Fruit fly (Drosophila melanogaster) whole organism, embryonic: ENCODE data around the gene CG43993.
A peak's percentile ranks its signal among the peaks of the same experiment; 100 is the strongest.

ENCODE experiments used
- Atf6 ChIP-seq: fragments of 200-800 bp; sonication (Bioruptor generic); IDR thresholded peaks from 2 replicates; pipeline ENCODE4 v1.3.6; 2022; ENCODE audit warnings: missing biosample characterization, missing genetic modification characterization
- B-H2 ChIP-seq: fragments of 200-800 bp; sonication (Bioruptor generic); optimal IDR thresholded peaks from 2 replicates; lab custom pipeline; 2018; ENCODE audit warnings: missing biosample characterization, mild to moderate bottlenecking, missing genetic modification characterization
- Bdp1 ChIP-seq: fragments of 200-800 bp; sonication (Bioruptor generic); optimal IDR thresholded peaks from 3 replicates; lab custom pipeline; 2016; ENCODE audit warnings: missing biosample characterization, missing genetic modification characterization
- Bgb ChIP-seq: fragments of 200-800 bp; sonication (Bioruptor generic); IDR thresholded peaks from 2 replicates; pipeline ENCODE4 v1.3.6; 2022; ENCODE audit warnings: missing biosample characterization, missing genetic modification characterization; ENCODE audit not compliant: partially characterized antibody
- Blimp-1 ChIP-seq: fragments of 200-800 bp; sonication (Bioruptor generic); optimal IDR thresholded peaks from 3 replicates; lab custom pipeline; 2018; ENCODE audit warnings: missing biosample characterization, missing genetic modification characterization, mild to moderate bottlenecking, moderate library complexity, missing genetic modification reagents
- CG10267 ChIP-seq: fragments of 200-800 bp; sonication (Bioruptor generic); optimal IDR thresholded peaks from 2 replicates; lab custom pipeline; 2018; ENCODE audit warnings: missing biosample characterization, mild to moderate bottlenecking, missing genetic modification characterization, moderate library complexity
- CG10274 ChIP-seq: fragments of 200-800 bp; sonication (Bioruptor generic); optimal IDR thresholded peaks from 3 replicates; lab custom pipeline; 2017; ENCODE audit warnings: missing biosample characterization, mild to moderate bottlenecking, missing genetic modification characterization
- CG10366 ChIP-seq: fragments of 200-800 bp; sonication (Bioruptor generic); IDR thresholded peaks from 2 replicates; pipeline ENCODE4 v1.3.6; 2022; ENCODE audit warnings: missing biosample characterization, missing genetic modification characterization
- CG11695 ChIP-seq: fragments of 200-800 bp; sonication (Bioruptor generic); IDR thresholded peaks from 3 replicates; pipeline ENCODE4 v1.3.6; 2022; ENCODE audit warnings: missing biosample characterization, missing genetic modification characterization
- CG12236 ChIP-seq: fragments of 200-800 bp; sonication (Bioruptor generic); optimal IDR thresholded peaks from 2 replicates; lab custom pipeline; 2016; ENCODE audit warnings: missing biosample characterization, missing genetic modification characterization
- CG14050 ChIP-seq: fragments of 200-800 bp; sonication (Bioruptor generic); IDR thresholded peaks from 3 replicates; pipeline ENCODE4 v1.3.6; 2022; ENCODE audit warnings: missing biosample characterization, missing genetic modification characterization
- CG15011 ChIP-seq: fragments of 200-800 bp; sonication (Bioruptor generic); optimal IDR thresholded peaks from 3 replicates; lab custom pipeline; 2018; ENCODE audit warnings: missing biosample characterization, mild to moderate bottlenecking, missing genetic modification characterization
- CG1529 ChIP-seq: fragments of 200-800 bp; sonication (Bioruptor generic); optimal IDR thresholded peaks from 3 replicates; lab custom pipeline; 2018; ENCODE audit warnings: missing biosample characterization, missing genetic modification characterization
- CG15601 ChIP-seq: fragments of 200-800 bp; sonication (Bioruptor generic); optimal IDR thresholded peaks from 3 replicates; lab custom pipeline; 2019; ENCODE audit warnings: missing biosample characterization, mild to moderate bottlenecking, missing genetic modification characterization, moderate library complexity
- CG16815 ChIP-seq: fragments of 200-800 bp; sonication (Bioruptor generic); optimal IDR thresholded peaks from 3 replicates; lab custom pipeline; 2017; ENCODE audit warnings: missing biosample characterization, mild to moderate bottlenecking, missing genetic modification characterization
- CG17359 ChIP-seq: fragments of 200-800 bp; sonication (Bioruptor generic); optimal IDR thresholded peaks from 3 replicates; lab custom pipeline; 2018; ENCODE audit warnings: missing biosample characterization, mild to moderate bottlenecking, missing genetic modification characterization, moderate library complexity
- CG2889 ChIP-seq: fragments of 200-800 bp; sonication (Bioruptor generic); IDR thresholded peaks from 3 replicates; pipeline ENCODE4 v1.3.6; 2022; ENCODE audit warnings: missing biosample characterization, missing genetic modification characterization
- CG33557 ChIP-seq: fragments of 200-800 bp; sonication (Bioruptor generic); optimal IDR thresholded peaks from 2 replicates; lab custom pipeline; 2019; ENCODE audit warnings: missing biosample characterization, mild to moderate bottlenecking, missing genetic modification characterization, moderate library complexity
- CG4707 ChIP-seq: fragments of 200-800 bp; sonication (Bioruptor generic); optimal IDR thresholded peaks from 2 replicates; lab custom pipeline; 2018; ENCODE audit warnings: missing biosample characterization, mild to moderate bottlenecking, missing genetic modification characterization, moderate library complexity
- CG6813 ChIP-seq: fragments of 200-800 bp; sonication (Bioruptor generic); optimal IDR thresholded peaks from 2 replicates; lab custom pipeline; 2017; ENCODE audit warnings: missing biosample characterization, missing genetic modification characterization, mild to moderate bottlenecking, moderate library complexity, missing genetic modification reagents
- CG7786 ChIP-seq: fragments of 200-800 bp; sonication (Bioruptor generic); optimal IDR thresholded peaks from 2 replicates; lab custom pipeline; 2016; ENCODE audit warnings: missing biosample characterization, missing genetic modification characterization
- CG8478 ChIP-seq: fragments of >200 bp; optimal IDR thresholded peaks from 2 replicates; lab custom pipeline; 2018
- CG9215 ChIP-seq: fragments of 200-800 bp; sonication (Bioruptor generic); IDR thresholded peaks from 2 replicates; pipeline ENCODE4 v1.3.6; 2022; ENCODE audit warnings: missing biosample characterization, missing genetic modification characterization
- E2f1 ChIP-seq: fragments of 200-800 bp; sonication (Bioruptor generic); IDR thresholded peaks from 2 replicates; pipeline ENCODE4 v1.3.6; 2022; ENCODE audit warnings: missing biosample characterization, missing genetic modification characterization
- E2f2 ChIP-seq: fragments of 200-800 bp; sonication (Bioruptor generic); IDR thresholded peaks from 2 replicates; pipeline ENCODE4 v1.3.6; 2022; ENCODE audit warnings: missing biosample characterization, missing genetic modification characterization
- Ets65A ChIP-seq: fragments of 200-800 bp; sonication (Bioruptor generic); peaks from one replicate; lab custom pipeline; 2016; ENCODE audit warnings: missing biosample characterization, missing genetic modification characterization
- Fer1 ChIP-seq: fragments of 200-800 bp; sonication (Bioruptor generic); optimal IDR thresholded peaks from 2 replicates; lab custom pipeline; 2017; ENCODE audit warnings: missing biosample characterization, mild to moderate bottlenecking, missing genetic modification characterization
- HLH4C ChIP-seq: fragments of 200-800 bp; sonication (Bioruptor generic); IDR thresholded peaks from 3 replicates; pipeline ENCODE4 v1.3.6; 2022; ENCODE audit warnings: missing biosample characterization, missing genetic modification characterization; ENCODE audit not compliant: partially characterized antibody
- Hand ChIP-seq: fragments of 200-800 bp; sonication (Bioruptor generic); optimal IDR thresholded peaks from 2 replicates; lab custom pipeline; 2017; ENCODE audit warnings: mild to moderate bottlenecking, missing biosample characterization, missing genetic modification reagents, missing genetic modification characterization
- Meics ChIP-seq: fragments of 200-800 bp; sonication (Bioruptor generic); optimal IDR thresholded peaks from 2 replicates; lab custom pipeline; 2017; ENCODE audit warnings: missing biosample characterization, mild to moderate bottlenecking, missing genetic modification characterization
- Nf-YC ChIP-seq: fragments of 200-800 bp; optimal IDR thresholded peaks from 3 replicates; lab custom pipeline; 2019; ENCODE audit warnings: missing biosample characterization, mild to moderate bottlenecking, missing genetic modification characterization, moderate library complexity
- Sry-β ChIP-seq: fragments of 200-800 bp; sonication (Bioruptor generic); optimal IDR thresholded peaks from 2 replicates; lab custom pipeline; 2018; ENCODE audit warnings: missing biosample characterization, mild to moderate bottlenecking, missing genetic modification characterization, moderate library complexity
- Usf ChIP-seq: fragments of 200-800 bp; sonication (Bioruptor generic); optimal IDR thresholded peaks from 2 replicates; lab custom pipeline; 2017; ENCODE audit warnings: missing genotype, missing biosample characterization, missing genetic modification characterization
- ab ChIP-seq: fragments of 200-800 bp; sonication (Bioruptor generic); optimal IDR thresholded peaks from 2 replicates; lab custom pipeline; 2016; ENCODE audit warnings: missing biosample characterization, missing genetic modification characterization
- corto ChIP-seq: fragments of 200-800 bp; sonication (Bioruptor generic); optimal IDR thresholded peaks from 2 replicates; lab custom pipeline; 2016; ENCODE audit warnings: missing biosample characterization, mild to moderate bottlenecking, missing genetic modification characterization, moderate library complexity
- ewg ChIP-seq: fragments of 200-800 bp; sonication (Bioruptor generic); optimal IDR thresholded peaks from 3 replicates; lab custom pipeline; 2017; ENCODE audit warnings: mild to moderate bottlenecking, missing biosample characterization, missing genetic modification reagents, missing genetic modification characterization
- fd96Cb ChIP-seq: fragments of 200-800 bp; sonication (Bioruptor generic); optimal IDR thresholded peaks from 2 replicates; lab custom pipeline; 2018; ENCODE audit warnings: missing biosample characterization, mild to moderate bottlenecking, missing genetic modification characterization, moderate library complexity
- gro ChIP-seq: fragments of 200-800 bp; sonication (Bioruptor generic); optimal IDR thresholded peaks from 2 replicates; lab custom pipeline; 2016; ENCODE audit warnings: missing biosample characterization, missing genetic modification characterization
- gt ChIP-seq: fragments of 200-800 bp; sonication (Bioruptor generic); IDR thresholded peaks from 2 replicates; pipeline ENCODE4 v1.3.6; 2022; ENCODE audit warnings: missing biosample characterization, missing genetic modification characterization
- luna ChIP-seq: fragments of 200-800 bp; sonication (Bioruptor generic); optimal IDR thresholded peaks from 2 replicates; lab custom pipeline; 2016; ENCODE audit warnings: missing biosample characterization, missing genetic modification characterization
- row ChIP-seq: fragments of 200-800 bp; sonication (Bioruptor generic); IDR thresholded peaks from 3 replicates; pipeline ENCODE4 v1.3.6; 2022; ENCODE audit warnings: missing biosample characterization, missing genetic modification characterization
- run ChIP-seq: fragments of 200-800 bp; sonication (Bioruptor generic); optimal IDR thresholded peaks from 3 replicates; lab custom pipeline; 2018; ENCODE audit warnings: missing biosample characterization, mild to moderate bottlenecking, missing genetic modification characterization
- salm ChIP-seq: fragments of 200-800 bp; sonication (Bioruptor generic); optimal IDR thresholded peaks from 2 replicates; lab custom pipeline; 2018; ENCODE audit warnings: missing biosample characterization, mild to moderate bottlenecking, missing genetic modification characterization
- scrt ChIP-seq: fragments of 200-800 bp; sonication (Bioruptor generic); optimal IDR thresholded peaks from 2 replicates; lab custom pipeline; 2018; ENCODE audit warnings: missing biosample characterization, mild to moderate bottlenecking, missing genetic modification characterization, moderate library complexity
- sd ChIP-seq: fragments of 200-800 bp; sonication (Bioruptor generic); optimal IDR thresholded peaks from 3 replicates; lab custom pipeline; 2018; ENCODE audit warnings: missing biosample characterization, mild to moderate bottlenecking, missing genetic modification characterization, moderate library complexity
- sima ChIP-seq: fragments of 200-800 bp; sonication (Bioruptor generic); optimal IDR thresholded peaks from 2 replicates; lab custom pipeline; 2016; ENCODE audit warnings: missing biosample characterization, missing genetic modification characterization
- ssp ChIP-seq: fragments of 200-800 bp; sonication (Bioruptor generic); IDR thresholded peaks from 2 replicates; pipeline ENCODE4 v1.3.6; 2022; ENCODE audit warnings: missing biosample characterization, missing genetic modification characterization
- sug ChIP-seq: fragments of 200-800 bp; optimal IDR thresholded peaks from 2 replicates; lab custom pipeline; 2019; ENCODE audit warnings: missing biosample characterization, mild to moderate bottlenecking, missing genetic modification characterization, moderate library complexity
- usp ChIP-seq: fragments of >200 bp; optimal IDR thresholded peaks from 2 replicates; lab custom pipeline; 2017; ENCODE audit warnings: missing biosample characterization, missing genetic modification characterization
- vfl ChIP-seq: fragments of 200-800 bp; sonication (Bioruptor generic); optimal IDR thresholded peaks from 2 replicates; lab custom pipeline; 2016; ENCODE audit warnings: missing biosample characterization, missing genetic modification characterization

Gene CG43993

DNA sequence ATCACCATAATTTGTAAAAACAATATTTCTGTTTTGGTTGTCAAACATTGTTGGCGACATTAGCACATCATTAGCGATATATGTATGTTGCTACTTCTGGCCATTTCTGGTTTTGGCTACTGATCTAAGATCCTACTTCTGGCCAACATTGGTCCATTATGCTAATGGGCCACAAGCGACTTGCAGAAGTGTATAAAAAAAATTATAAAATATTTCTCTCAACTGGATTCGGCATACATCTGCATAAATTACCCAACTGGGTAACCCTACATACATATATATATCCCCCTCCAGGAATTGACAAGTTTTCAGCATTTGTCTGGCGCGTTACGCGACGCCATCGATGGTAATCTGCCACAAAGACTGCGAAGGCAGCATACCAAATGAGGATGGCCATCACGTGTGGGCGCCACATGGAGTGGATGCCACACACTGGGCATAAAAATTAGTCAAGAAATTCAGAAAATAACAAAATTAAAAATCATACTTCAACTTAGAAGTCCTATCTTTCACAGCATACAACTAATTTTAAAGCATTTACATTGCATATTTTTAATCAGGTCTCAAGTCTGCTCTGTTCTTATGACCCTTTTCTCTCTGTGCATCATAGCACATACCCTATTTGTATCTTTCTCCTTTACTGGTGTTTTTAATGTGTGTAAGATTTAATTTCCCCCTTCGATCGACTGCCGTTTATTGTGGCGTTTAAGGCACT, 5.2 kb downstream of the CG43993 start (continued):
- peak; percentile 21 for TF ChIP-seq CG7786 (GFP tag; lab: Kevin White, UChicago)
- TF ChIP-seq E2f2 (GFP tag; lab: Robert Waterston, UW) = peak; percentile 26; the same call in 1 of the 2 replicates
- TF ChIP-seq Nf-YC (tag; lab: Kevin White, UChicago) = no peak
- peak; percentile 51 for TF ChIP-seq ssp
- no peak for TF ChIP-seq CG16815 (GFP tag; lab: Kevin White, UChicago)
- peak; percentile 20 for TF ChIP-seq Sry-β (GFP tag; lab: Kevin White, UChicago)
- TF ChIP-seq vfl (GFP tag; lab: Kevin White, UChicago) = no peak
- peak; percentile 38 for TF ChIP-seq Meics (GFP tag; lab: Kevin White, UChicago)
- no peak for TF ChIP-seq Bdp1 (GFP tag; lab: Kevin White, UChicago)
- TF ChIP-seq Blimp-1 (GFP tag; lab: Kevin White, UChicago) = peak; percentile 71
- no peak for TF ChIP-seq ab (GFP tag; lab: Kevin White, UChicago)
- peak; percentile 73 for TF ChIP-seq CG10267
- TF ChIP-seq Fer1 (GFP tag; lab: Kevin White, UChicago) = no peak
- peak; percentile 63; the same call in 1 of the 2 replicates for TF ChIP-seq E2f1 (GFP tag; lab: Robert Waterston, UW)
- TF ChIP-seq fd96Cb (tag; lab: Kevin White, UChicago) = peak; percentile 79
- peak; percentile 12 for TF ChIP-seq CG1529 (GFP tag; lab: Kevin White, UChicago)
- TF ChIP-seq Ets65A (GFP tag; lab: Kevin White, UChicago) = peak; percentile 39
- TF ChIP-seq Bgb = no peak
- peak; percentile 20 for TF ChIP-seq ewg (GFP tag; lab: Kevin White, UChicago)
- TF ChIP-seq corto (GFP tag; lab: Kevin White, UChicago) = no peak
- TF ChIP-seq CG14050 (GFP tag; lab: Robert Waterston, UW) = no peak
- no peak for TF ChIP-seq CG4707 (GFP tag; lab: Kevin White, UChicago)
- peak; percentile 9 for TF ChIP-seq CG6813
- TF ChIP-seq sima (GFP tag; lab: Kevin White, UChicago) = no peak
- peak; percentile 19 for TF ChIP-seq CG15601 (tag; lab: Kevin White, UChicago)
- no peak for TF ChIP-seq sd (tag; lab: Kevin White, UChicago)
- no peak for TF ChIP-seq salm (tag; lab: Kevin White, UChicago)
- no peak for TF ChIP-seq HLH4C (GFP tag; lab: Robert Waterston, UW)
- TF ChIP-seq CG8478 (lab: Kevin White, UChicago) = no peak
- TF ChIP-seq luna = no peak
- no peak for TF ChIP-seq CG10274 (GFP tag; lab: Kevin White, UChicago)
- peak; percentile 12 for TF ChIP-seq Usf (GFP tag; lab: Kevin White, UChicago)
- TF ChIP-seq B-H2 (GFP tag; lab: Kevin White, UChicago) = no peak
- 0 out of 2 replicates have a peak, but pooled peaks have one; percentile 43 for TF ChIP-seq gt
- TF ChIP-seq CG17359 (tag; lab: Kevin White, UChicago) = peak; percentile 38
- TF ChIP-seq CG10366 (GFP tag; lab: Robert Waterston, UW) = peak; percentile 53
- TF ChIP-seq CG15011 (GFP tag; lab: Kevin White, UChicago) = no peak
- TF ChIP-seq run (tag; lab: Kevin White, UChicago) = no peak
- peak; percentile 27 for TF ChIP-seq CG33557 (GFP tag; lab: Kevin White, UChicago)
- no peak for TF ChIP-seq CG12236 (GFP tag; lab: Kevin White, UChicago)
- no peak for TF ChIP-seq Atf6 (GFP tag; lab: Robert Waterston, UW)
- no peak for TF ChIP-seq scrt (GFP tag; lab: Kevin White, UChicago)
- peak; percentile 66 for TF ChIP-seq CG11695
- no peak for TF ChIP-seq gro (GFP tag; lab: Kevin White, UChicago)
- TF ChIP-seq Hand (GFP tag; lab: Kevin White, UChicago) = no peak
- no peak for TF ChIP-seq sug (tag; lab: Kevin White, UChicago)
- TF ChIP-seq CG2889 (GFP tag; lab: Robert Waterston, UW) = no peak
- TF ChIP-seq usp (GFP tag; lab: Kevin White, UChicago) = no peak
- peak; percentile 71 for TF ChIP-seq row (GFP tag; lab: Robert Waterston, UW)
- 0 out of 2 replicates have a peak, but pooled peaks have one; percentile 14 for TF ChIP-seq CG9215
